Worm (Caenorhabditis elegans): ENCODE measurements around the gene aman-2.

ce11 chrV:11943737-11944136, 10.7 kb upstream of the aman-2 start:
- TF ChIP-seq unc-62 (GFP tag; optimal IDR thresholded peaks at IDR 0.05) = no peak
- TF ChIP-seq F49E8.2 (tag; optimal IDR thresholded peaks at IDR 0.05; ENCODE audit: insufficient read depth) = no peak
- TF ChIP-seq Y95B8A.8 (GFP tag; IDR thresholded peaks at IDR 0.05) = no peak
- no peak for TF ChIP-seq zfh-2 (GFP tag; conservative IDR thresholded peaks at IDR 0.05)
- no peak for TF ChIP-seq hlh-26 (GFP tag; conservative IDR thresholded peaks at IDR 0.05)
- no peak for TF ChIP-seq madf-3 (GFP tag; IDR thresholded peaks at IDR 0.05)
- TF ChIP-seq pha-4 (tag; optimal IDR thresholded peaks at IDR 0.05) = no peak
- TF ChIP-seq Y67H2A.10 (GFP tag; conservative IDR thresholded peaks at IDR 0.05) = no peak
- no peak for TF ChIP-seq madf-10 (tag; optimal IDR thresholded peaks at IDR 0.05)
- TF ChIP-seq chd-7 (tag; optimal IDR thresholded peaks at IDR 0.05) = no peak
